Worm (Caenorhabditis elegans) whole organism, L4/young adult: Measurements from ENCODE around the gene F11C1.7.

Experiments
- W03F9.2 ChIP-seq: fragments of 150-350 bp; optimal IDR thresholded peaks from 2 replicates; lab custom pipeline; 2014; ENCODE audit warnings: missing biosample characterization, missing genetic modification characterization
- dao-5 ChIP-seq: sonication (generic microtip); optimal IDR thresholded peaks from 2 replicates; lab custom pipeline; 2016; ENCODE audit warnings: missing genotype, missing genetic modification characterization, moderate library complexity, missing compliant biosample characterization
- him-1 ChIP-seq: sonication (generic microtip); optimal IDR thresholded peaks from 2 replicates; lab custom pipeline; 2016; ENCODE audit warnings: missing genotype, missing genetic modification reagents, missing genetic modification characterization, missing compliant biosample characterization

- TF ChIP-seq him-1 (tag; lab: Kevin White, UChicago), result no peak
- TF ChIP-seq W03F9.2 (tag; lab: Kevin White, UChicago), result no peak
- TF ChIP-seq dao-5 (tag; lab: Kevin White, UChicago), result no peak
Observed at ce11 chrX:13006328-13006727, 17.2 kb downstream of the F11C1.7 start.
